Fruit fly (Drosophila melanogaster): Measurements from ENCODE around the gene CG10177.

The CG10177 gene

dm6 chr3R:23487201-23487600, 34.2 kb downstream of the CG10177 start, which contains the start of gene Ir94h:
TSS of gene Ir94h (plus strand) at chr3R:23487501.
- TF ChIP-seq CG9948 (tag; optimal IDR thresholded peaks at IDR 0.05) (no peak), CG4496 (GFP tag; IDR thresholded peaks at IDR 0.05) (no peak), fd96Ca (GFP tag; IDR thresholded peaks at IDR 0.05) (no peak), CG15710 (tag; optimal IDR thresholded peaks at IDR 0.05) (no peak), Pif1A (GFP tag; optimal IDR thresholded peaks at IDR 0.05) (no peak), EcR (GFP tag; optimal IDR thresholded peaks at IDR 0.05) (no peak), Pif1B (GFP tag; optimal IDR thresholded peaks at IDR 0.05) (no peak), D1 (tag; optimal IDR thresholded peaks at IDR 0.05) (no peak), gl (tag; optimal IDR thresholded peaks at IDR 0.05) (no peak), Ets98B (GFP tag; IDR thresholded peaks at IDR 0.05) (no peak), CG12605 (GFP tag; IDR thresholded peaks at IDR 0.05) (no peak), rn (GFP tag; IDR thresholded peaks at IDR 0.05) (no peak), CG10348 (GFP tag; IDR thresholded peaks at IDR 0.05) (no peak), CG34367 (tag; optimal IDR thresholded peaks at IDR 0.05) (no peak), CG32121 (GFP tag; IDR thresholded peaks at IDR 0.05) (no peak), Snoo (tag; optimal IDR thresholded peaks at IDR 0.05) (no peak), CG17806 (tag; optimal IDR thresholded peaks at IDR 0.05) (no peak), CG14655 (GFP tag; optimal IDR thresholded peaks at IDR 0.05) (no peak), CG13204 (GFP tag; optimal IDR thresholded peaks at IDR 0.05) (no peak), CG8301 (tag; optimal IDR thresholded peaks at IDR 0.05) (no peak)

- no peak for TF ChIP-seq CG34367 (tag; optimal IDR thresholded peaks at IDR 0.05)
- peak; percentile 57 for TF ChIP-seq Pif1B (GFP tag; optimal IDR thresholded peaks at IDR 0.05)
- peak; percentile 31 for TF ChIP-seq CG8159 (tag; optimal IDR thresholded peaks at IDR 0.05)
- peak; percentile 64 for TF ChIP-seq Pif1A (GFP tag; optimal IDR thresholded peaks at IDR 0.05)
- TF ChIP-seq rn (GFP tag; IDR thresholded peaks at IDR 0.05): no peak
- TF ChIP-seq EcR (GFP tag; optimal IDR thresholded peaks at IDR 0.05): no peak
- TF ChIP-seq CG10348 (GFP tag; IDR thresholded peaks at IDR 0.05): no peak
- TF ChIP-seq Snoo (tag; optimal IDR thresholded peaks at IDR 0.05): peak; percentile 85
- no peak for TF ChIP-seq CG4496 (GFP tag; IDR thresholded peaks at IDR 0.05)
- TF ChIP-seq CG17806 (tag; optimal IDR thresholded peaks at IDR 0.05): no peak
- no peak for TF ChIP-seq CG13204 (GFP tag; optimal IDR thresholded peaks at IDR 0.05)
- TF ChIP-seq Ets98B (GFP tag; IDR thresholded peaks at IDR 0.05): no peak
- no peak for TF ChIP-seq CG14655 (GFP tag; optimal IDR thresholded peaks at IDR 0.05)
- TF ChIP-seq CG9948 (tag; optimal IDR thresholded peaks at IDR 0.05): no peak
- no peak for TF ChIP-seq gl (tag; optimal IDR thresholded peaks at IDR 0.05)
- peak; percentile 13 for TF ChIP-seq CG15710 (tag; optimal IDR thresholded peaks at IDR 0.05)
Measured at dm6 chr3R:23486743-23487142, 34.6 kb downstream of the CG10177 start.

- no peak for TF ChIP-seq Ets98B (GFP tag; IDR thresholded peaks at IDR 0.05)
- no peak for TF ChIP-seq CG4496 (GFP tag; IDR thresholded peaks at IDR 0.05)
- TF ChIP-seq CG8159 (tag; optimal IDR thresholded peaks at IDR 0.05): no peak
- TF ChIP-seq CG12605 (GFP tag; IDR thresholded peaks at IDR 0.05): no peak
- no peak for TF ChIP-seq gl (tag; optimal IDR thresholded peaks at IDR 0.05)
- TF ChIP-seq CG32121 (GFP tag; IDR thresholded peaks at IDR 0.05): no peak
- no peak for TF ChIP-seq rn (GFP tag; IDR thresholded peaks at IDR 0.05)
- TF ChIP-seq CG8301 (tag; optimal IDR thresholded peaks at IDR 0.05): no peak
- no peak for TF ChIP-seq CG17806 (tag; optimal IDR thresholded peaks at IDR 0.05)
- no peak for TF ChIP-seq CG10348 (GFP tag; IDR thresholded peaks at IDR 0.05)
- TF ChIP-seq EcR (GFP tag; optimal IDR thresholded peaks at IDR 0.05): no peak
- TF ChIP-seq fd96Ca (GFP tag; IDR thresholded peaks at IDR 0.05): no peak
- TF ChIP-seq Pif1B (GFP tag; optimal IDR thresholded peaks at IDR 0.05): no peak
- TF ChIP-seq Pif1A (GFP tag; optimal IDR thresholded peaks at IDR 0.05): no peak
- TF ChIP-seq CG9948 (tag; optimal IDR thresholded peaks at IDR 0.05): no peak
- TF ChIP-seq CG15710 (tag; optimal IDR thresholded peaks at IDR 0.05): no peak
- TF ChIP-seq CG14655 (GFP tag; optimal IDR thresholded peaks at IDR 0.05): no peak
- no peak for TF ChIP-seq D1 (tag; optimal IDR thresholded peaks at IDR 0.05)
- TF ChIP-seq CG13204 (GFP tag; optimal IDR thresholded peaks at IDR 0.05): no peak
Measured at dm6 chr3R:23483563-23483962, 37.8 kb downstream of the CG10177 start, which contains the start of gene Ir94g. TSS of gene Ir94g (plus strand) at chr3R:23483863.

dm6 chr3R:23481249-23481915, 40.0 kb downstream of the CG10177 start, which contains the start of gene Ir94f:
TSS of gene Ir94f (plus strand) at chr3R:23481865.
- TF ChIP-seq CG17806 (tag; optimal IDR thresholded peaks at IDR 0.05): no peak
- no peak for TF ChIP-seq EcR (GFP tag; optimal IDR thresholded peaks at IDR 0.05)
- no peak for TF ChIP-seq CG9948 (tag; optimal IDR thresholded peaks at IDR 0.05)
- no peak for TF ChIP-seq CG15710 (tag; optimal IDR thresholded peaks at IDR 0.05)
- TF ChIP-seq CG32121 (GFP tag; IDR thresholded peaks at IDR 0.05): no peak
- TF ChIP-seq D1 (tag; optimal IDR thresholded peaks at IDR 0.05): no peak
- no peak for TF ChIP-seq Pif1A (GFP tag; optimal IDR thresholded peaks at IDR 0.05)
- no peak for TF ChIP-seq CG10348 (GFP tag; IDR thresholded peaks at IDR 0.05)
- TF ChIP-seq Ets98B (GFP tag; IDR thresholded peaks at IDR 0.05): no peak
- no peak for TF ChIP-seq CG4496 (GFP tag; IDR thresholded peaks at IDR 0.05)
- no peak for TF ChIP-seq fd96Ca (GFP tag; IDR thresholded peaks at IDR 0.05)
- TF ChIP-seq Pif1B (GFP tag; optimal IDR thresholded peaks at IDR 0.05): no peak
- no peak for TF ChIP-seq CG8159 (tag; optimal IDR thresholded peaks at IDR 0.05)
- no peak for TF ChIP-seq CG12605 (GFP tag; IDR thresholded peaks at IDR 0.05)
- no peak for TF ChIP-seq CG8301 (tag; optimal IDR thresholded peaks at IDR 0.05)
- TF ChIP-seq CG14655 (GFP tag; optimal IDR thresholded peaks at IDR 0.05): no peak
- no peak for TF ChIP-seq CG13204 (GFP tag; optimal IDR thresholded peaks at IDR 0.05)

- no peak for TF ChIP-seq CG13204 (GFP tag; optimal IDR thresholded peaks at IDR 0.05)
- peak; percentile 7 for TF ChIP-seq CG14655 (GFP tag; optimal IDR thresholded peaks at IDR 0.05)
- TF ChIP-seq CG8301 (tag; optimal IDR thresholded peaks at IDR 0.05): peak; percentile 35
Measured at dm6 chr3R:23476085-23476484, 45.3 kb downstream of the CG10177 start.
